Fruit fly (Drosophila melanogaster): ENCODE results near the gene CG6083.

DNA sequence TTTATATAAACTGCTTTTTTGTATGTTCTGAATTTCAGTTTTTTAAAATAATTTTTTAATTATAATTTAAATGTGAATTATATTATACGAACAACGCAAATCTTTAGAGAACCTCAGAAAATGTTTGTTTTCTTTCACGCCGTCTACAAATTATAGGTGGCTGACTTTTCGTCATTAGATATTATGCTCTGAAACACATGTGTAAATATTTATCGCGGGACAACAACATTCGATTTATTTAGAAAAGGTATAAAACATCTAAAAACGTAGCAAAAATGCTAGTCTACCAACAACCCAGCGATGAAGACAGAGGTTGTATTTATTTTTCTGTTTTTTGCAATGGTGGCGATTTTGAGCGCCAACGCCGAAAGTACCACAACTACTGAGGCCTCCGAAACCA, 16.1 kb downstream of the CG6083 start, which contains the start of gene CG42832:
- TF ChIP-seq CG8478 (optimal IDR thresholded peaks at IDR 0.05) (no peak), CTCF (optimal IDR thresholded peaks at IDR 0.05) (no peak)
